Worm (Caenorhabditis elegans): ENCODE results near the gene srw-36.

DNA sequence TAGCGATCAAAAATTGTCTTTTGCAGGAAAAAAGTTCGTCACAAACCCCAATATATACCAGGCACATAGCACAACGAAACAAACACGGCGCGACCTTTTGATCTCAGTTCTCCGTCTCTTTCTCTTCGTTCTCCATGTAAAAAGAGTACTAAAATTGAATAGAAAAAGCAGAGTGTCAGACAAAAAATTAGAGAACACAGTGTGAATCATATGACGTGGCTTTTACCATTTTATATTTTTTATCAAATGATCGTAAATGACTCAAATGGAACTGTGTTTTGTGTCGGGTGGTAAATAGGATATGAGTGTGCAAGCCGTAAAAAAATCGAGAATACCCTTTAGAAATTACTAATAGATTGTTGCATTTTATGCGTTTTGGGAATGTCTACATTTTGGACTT, 43.0 kb downstream of the srw-36 start:
- TF ChIP-seq dao-5 (tag; optimal IDR thresholded peaks at IDR 0.05) (no peak), him-1 (tag; optimal IDR thresholded peaks at IDR 0.05) (no peak)
